Worm (Caenorhabditis elegans) whole organism, mixed stage, embryonic: Measurements from ENCODE around the gene T21C12.4.

Experiments used
- blmp-1 ChIP-seq: fragments of 150-350 bp; optimal IDR thresholded peaks from 2 replicates; lab custom pipeline; 2014; ENCODE audit warnings: missing biosample characterization, missing genetic modification characterization
- ceh-83 ChIP-seq: fragments of 200-800 bp; sonication (Bioruptor generic); optimal IDR thresholded peaks from 2 replicates; lab custom pipeline; 2018; ENCODE audit warnings: mild to moderate bottlenecking, missing genetic modification characterization, missing compliant biosample characterization
- nhr-28 ChIP-seq: fragments of 150-350 bp; optimal IDR thresholded peaks from 2 replicates; lab custom pipeline; 2014; ENCODE audit warnings: missing biosample characterization, missing genetic modification characterization
- sptf-1 ChIP-seq: sonication (generic microtip); optimal IDR thresholded peaks from 2 replicates; lab custom pipeline; 2017; ENCODE audit warnings: mild to moderate bottlenecking, missing genetic modification characterization, moderate library complexity, missing compliant biosample characterization
- unc-120 ChIP-seq: sonication (generic microtip); optimal IDR thresholded peaks from 2 replicates; lab custom pipeline; 2017; ENCODE audit warnings: missing genetic modification characterization, missing compliant biosample characterization; ENCODE audit not compliant: poor library complexity, severe bottlenecking
- unc-39 ChIP-seq: fragments of 150-350 bp; optimal IDR thresholded peaks from 2 replicates; lab custom pipeline; 2014; ENCODE audit warnings: missing biosample characterization, missing genetic modification characterization
- zip-8 ChIP-seq: fragments of 150-350 bp; optimal IDR thresholded peaks from 2 replicates; lab custom pipeline; 2014; ENCODE audit warnings: missing biosample characterization, missing genetic modification characterization
- ztf-11 ChIP-seq: fragments of 150-350 bp; optimal IDR thresholded peaks from 2 replicates; lab custom pipeline; 2014; ENCODE audit warnings: missing biosample characterization, missing genetic modification characterization

ce11 chrIII:10605049-10605448 lies 47.2 kb upstream of the T21C12.4 start, which contains the start of gene rabx-5:
- TF ChIP-seq zip-8 (tag; lab: Kevin White, UChicago) (no peak), unc-39 (tag; lab: Kevin White, UChicago) (no peak), ztf-11 (tag; lab: Kevin White, UChicago) (no peak), sptf-1 (no peak), nhr-28 (tag; lab: Kevin White, UChicago) (no peak), blmp-1 (no peak), ceh-83 (GFP tag; lab: Kevin White, UChicago) (no peak), unc-120 (tag; lab: Kevin White, UChicago) (no peak)
